Fruit fly (Drosophila melanogaster): Measurements from ENCODE around the gene Lk6.

Lk6 gene

DNA sequence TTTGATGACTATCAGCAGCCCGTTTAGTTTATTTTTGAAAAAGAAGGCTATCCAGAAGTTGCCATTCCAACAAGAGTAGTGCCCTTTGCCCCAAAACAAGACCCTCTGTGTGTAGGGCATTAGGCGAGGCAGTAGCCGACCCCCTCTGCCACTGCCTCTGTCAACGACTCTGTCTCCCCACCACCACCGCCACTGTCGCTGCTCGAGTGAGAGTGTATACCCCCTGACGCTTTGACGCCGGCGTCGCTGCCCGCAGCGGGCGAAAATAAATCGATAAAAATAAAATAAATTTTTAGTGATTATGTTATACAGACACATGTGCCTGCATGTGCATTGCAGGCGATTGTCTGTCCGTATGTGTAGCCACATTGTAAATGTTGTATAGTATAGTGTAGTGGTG, 12.8 kb upstream of the Lk6 start (continued):
- TF ChIP-seq lab (GFP tag; optimal IDR thresholded peaks at IDR 0.05) (no peak), chm (GFP tag; IDR thresholded peaks at IDR 0.05) (peak; percentile 55), CG17612 (GFP tag; IDR thresholded peaks at IDR 0.05) (no peak), NC2β (GFP tag; optimal IDR thresholded peaks at IDR 0.05) (no peak), kah (GFP tag; optimal IDR thresholded peaks at IDR 0.05) (peak; percentile 67), Sry-δ (GFP tag; optimal IDR thresholded peaks at IDR 0.05) (no peak), tll (GFP tag; optimal IDR thresholded peaks at IDR 0.05) (no peak), CG3838 (GFP tag; optimal IDR thresholded peaks at IDR 0.05) (no peak), sob (GFP tag; IDR thresholded peaks at IDR 0.05) (peak; percentile 27; the same call in 1 of the 2 replicates), danr (GFP tag; IDR thresholded peaks at IDR 0.05) (no peak), Blimp-1 (GFP tag; optimal IDR thresholded peaks at IDR 0.05) (peak; percentile 60), cg (GFP tag; optimal IDR thresholded peaks at IDR 0.05) (peak; percentile 63), fd64A (GFP tag; optimal IDR thresholded peaks at IDR 0.05) (no peak), Drgx (GFP tag; IDR thresholded peaks at IDR 0.05) (peak; percentile 19; the same call in 1 of the 2 replicates), Oli (tag; optimal IDR thresholded peaks at IDR 0.05) (no peak), CG11723 (GFP tag; optimal IDR thresholded peaks at IDR 0.05) (no peak), CG12071 (GFP tag; optimal IDR thresholded peaks at IDR 0.05) (peak; percentile 4), zfh2 (GFP tag; optimal IDR thresholded peaks at IDR 0.05) (no peak)

DNA sequence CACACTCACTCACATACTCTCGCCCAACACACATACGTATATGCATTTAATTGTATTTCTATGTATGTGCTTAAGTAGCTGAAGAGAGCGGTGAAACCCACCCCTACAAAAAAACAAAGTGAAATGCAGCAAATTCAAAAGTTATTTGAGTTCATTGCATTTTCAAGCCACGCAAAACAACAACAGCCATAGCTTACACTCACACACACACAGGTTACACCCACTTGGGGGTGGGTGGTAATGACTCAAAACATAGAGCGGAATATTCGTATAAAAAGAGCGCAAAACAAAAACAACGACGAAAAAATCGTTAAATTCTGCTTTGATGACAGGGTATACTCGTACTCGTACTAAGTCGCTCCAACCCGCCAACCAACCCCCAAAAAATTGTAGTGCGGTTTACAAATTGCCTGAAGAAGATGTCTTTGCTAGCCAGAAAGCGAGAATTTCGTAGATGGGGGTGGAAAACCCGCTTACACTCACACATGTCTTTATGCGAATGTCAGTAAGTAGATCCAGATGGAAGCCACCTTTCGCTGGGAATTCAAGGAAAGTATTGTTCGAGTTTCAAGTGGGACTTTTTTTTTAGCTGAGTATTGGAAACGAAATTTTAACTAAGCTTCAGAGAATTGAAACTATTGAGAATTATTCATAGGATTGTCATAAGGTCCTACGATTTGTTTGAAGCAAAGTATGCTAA, 12.0 kb upstream of the Lk6 start:
- TF ChIP-seq dysf (GFP tag; IDR thresholded peaks at IDR 0.05) = no peak
- peak; percentile 83 for TF ChIP-seq abd-A (tag; optimal IDR thresholded peaks at IDR 0.05)
- TF ChIP-seq onecut (GFP tag; IDR thresholded peaks at IDR 0.05) = peak; percentile 75
- no peak for TF ChIP-seq CG12236 (GFP tag; optimal IDR thresholded peaks at IDR 0.05)
- peak; percentile 97 for TF ChIP-seq pros (GFP tag; optimal IDR thresholded peaks at IDR 0.05)
- no peak for TF ChIP-seq Usf (GFP tag; optimal IDR thresholded peaks at IDR 0.05)
- TF ChIP-seq nerfin-1 (tag; optimal IDR thresholded peaks at IDR 0.05) = peak; percentile 42
- TF ChIP-seq zf30C (GFP tag; optimal IDR thresholded peaks at IDR 0.05) = no peak
- TF ChIP-seq cg (GFP tag; optimal IDR thresholded peaks at IDR 0.05) = peak; percentile 82
- no peak for TF ChIP-seq dmrt11E (tag; optimal IDR thresholded peaks at IDR 0.05)
- TF ChIP-seq twi (tag; optimal IDR thresholded peaks at IDR 0.05) = peak; percentile 94
- peak; percentile 72; the same call in 1 of the 2 replicates for TF ChIP-seq seq (GFP tag; IDR thresholded peaks at IDR 0.05)
- peak; percentile 25 for TF ChIP-seq kni (GFP tag; optimal IDR thresholded peaks at IDR 0.05)
- no peak for TF ChIP-seq Doc3 (GFP tag; IDR thresholded peaks at IDR 0.05; ENCODE audit: partially characterized antibody)
- peak; percentile 20 for TF ChIP-seq D19B (GFP tag; optimal IDR thresholded peaks at IDR 0.05)
- peak; percentile 88 for TF ChIP-seq z (GFP tag; IDR thresholded peaks at IDR 0.05)
- peak; percentile 13 for TF ChIP-seq sqz (GFP tag; optimal IDR thresholded peaks at IDR 0.05)
- TF ChIP-seq Med (GFP tag) = peak; percentile 63
- no peak for TF ChIP-seq ATbp (GFP tag; optimal IDR thresholded peaks at IDR 0.05)
- no peak for TF ChIP-seq emc (GFP tag; optimal IDR thresholded peaks at IDR 0.05)
- TF ChIP-seq Trl (optimal IDR thresholded peaks at IDR 0.05) = peak in 1 of 2 experiments; percentile 19
- no peak for TF ChIP-seq Trl (GFP tag; optimal IDR thresholded peaks at IDR 0.05)
- TF ChIP-seq CG13894 (tag; optimal IDR thresholded peaks at IDR 0.05) = peak; percentile 24
- peak in 1 of 2 experiments; percentile 16 for TF ChIP-seq tll (GFP tag; optimal IDR thresholded peaks at IDR 0.05)
- 0 out of 2 replicates have a peak, but pooled peaks have one; percentile 58 for TF ChIP-seq CG4360 (GFP tag; IDR thresholded peaks at IDR 0.05)
- TF ChIP-seq fru (optimal IDR thresholded peaks at IDR 0.05) = no peak
- TF ChIP-seq sug (tag; optimal IDR thresholded peaks at IDR 0.05) = no peak
- TF ChIP-seq CG8924 (tag; optimal IDR thresholded peaks at IDR 0.05) = no peak
- peak; percentile 22; the same call in 1 of the 3 replicates for TF ChIP-seq row (GFP tag; IDR thresholded peaks at IDR 0.05)
- TF ChIP-seq CG16813 (GFP tag; IDR thresholded peaks at IDR 0.05; ENCODE audit: partially characterized antibody) = no peak
